Fruit fly (Drosophila melanogaster): Measurements from ENCODE around the gene CIAPIN1.

CIAPIN1 gene

DNA sequence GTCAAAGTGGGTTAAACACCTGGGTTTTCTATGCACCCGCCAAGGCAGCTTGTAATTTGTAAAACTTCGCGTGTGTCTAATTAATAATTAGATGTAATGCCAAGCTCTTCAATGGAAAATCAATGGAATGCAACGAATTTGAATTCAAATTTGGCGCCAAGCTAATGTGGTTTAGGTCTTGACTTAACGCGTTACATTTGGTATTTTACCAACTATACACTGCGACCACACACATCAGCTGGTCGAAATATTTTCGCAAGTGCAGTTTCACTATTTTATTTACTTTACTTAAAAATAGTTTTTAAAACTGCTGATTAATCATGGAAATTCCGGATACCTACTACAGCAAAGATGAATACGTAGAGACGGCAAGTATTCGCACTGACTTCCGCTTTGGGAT is 33.2 kb downstream of the CIAPIN1 start, which contains the start of gene DCTN5-p25:
Gene DCTN5-p25, plus strand, starts transcription at position 229 of the 400 bp plus-strand sequence.
- TF ChIP-seq crp (GFP tag; optimal IDR thresholded peaks at IDR 0.05) (peak; percentile 53 to 95), bowl (GFP tag; IDR thresholded peaks at IDR 0.05) (no peak), chinmo (GFP tag; IDR thresholded peaks at IDR 0.05; ENCODE audit: partially characterized antibody) (peak; percentile 70; the same call in 1 of the 4 replicates), MBD-R2 (GFP tag; IDR thresholded peaks at IDR 0.05) (peak; percentile 58), pita (GFP tag; optimal IDR thresholded peaks at IDR 0.05) (peak; percentile 46), CG34224 (GFP tag; IDR thresholded peaks at IDR 0.05; ENCODE audit: partially characterized antibody) (0 out of 3 replicates have a peak, but pooled peaks have one; percentile 46), CG2116 (GFP tag; optimal IDR thresholded peaks at IDR 0.05) (peak; percentile 4), Meics (GFP tag; optimal IDR thresholded peaks at IDR 0.05) (no peak), E2f2 (GFP tag; IDR thresholded peaks at IDR 0.05) (peak; percentile 97), Nf-YA (GFP tag; IDR thresholded peaks at IDR 0.05) (no peak), Med (GFP tag) (peak; percentile 71), CG9797 (GFP tag; optimal IDR thresholded peaks at IDR 0.05) (peak; percentile 80), YL-1 (GFP tag; optimal IDR thresholded peaks at IDR 0.05) (peak; percentile 4), trem (tag; optimal IDR thresholded peaks at IDR 0.05) (peak; percentile 2), gfzf (GFP tag; optimal IDR thresholded peaks at IDR 0.05) (peak; percentile 91), MESR4 (GFP tag; optimal IDR thresholded peaks at IDR 0.05) (peak; percentile 38), BEAF-32 (GFP tag; optimal IDR thresholded peaks at IDR 0.05) (peak; percentile 22), Sin3A (optimal IDR thresholded peaks at IDR 0.05) (peak; percentile 46), CG1603 (tag; optimal IDR thresholded peaks at IDR 0.05) (peak; percentile 56), sd (tag; optimal IDR thresholded peaks at IDR 0.05) (peak; percentile 93), salm (tag; optimal IDR thresholded peaks at IDR 0.05) (no peak), CG15601 (tag; optimal IDR thresholded peaks at IDR 0.05) (no peak), Dp (GFP tag; optimal IDR thresholded peaks at IDR 0.05) (peak; percentile 96), NC2β (GFP tag; optimal IDR thresholded peaks at IDR 0.05) (peak; percentile 15), gt (GFP tag; IDR thresholded peaks at IDR 0.05) (no peak), CG15514 (GFP tag; optimal IDR thresholded peaks at IDR 0.05) (peak; percentile 20), CG4328 (GFP tag; optimal IDR thresholded peaks at IDR 0.05) (no peak), CG14710 (tag; optimal IDR thresholded peaks at IDR 0.05) (peak; percentile 22), CG13287 (GFP tag; IDR thresholded peaks at IDR 0.05; ENCODE audit: partially characterized antibody) (peak; percentile 41; the same call in 1 of the 2 replicates), sug (tag; optimal IDR thresholded peaks at IDR 0.05) (no peak), cas (GFP tag; IDR thresholded peaks at IDR 0.05) (no peak), phol (tag; optimal IDR thresholded peaks at IDR 0.05) (peak; percentile 4), CG33213 (GFP tag; optimal IDR thresholded peaks at IDR 0.05) (peak; percentile 16), zen (tag; optimal IDR thresholded peaks at IDR 0.05) (peak; percentile 28), HmgZ (tag; optimal IDR thresholded peaks at IDR 0.05) (peak; percentile 16), stwl (tag; optimal IDR thresholded peaks at IDR 0.05) (peak; percentile 38), pzg (GFP tag; optimal IDR thresholded peaks at IDR 0.05) (peak; percentile 75), so (GFP tag; IDR thresholded peaks at IDR 0.05) (no peak), sna (GFP tag; IDR thresholded peaks at IDR 0.05; ENCODE audit: partially characterized antibody) (no peak)

DNA sequence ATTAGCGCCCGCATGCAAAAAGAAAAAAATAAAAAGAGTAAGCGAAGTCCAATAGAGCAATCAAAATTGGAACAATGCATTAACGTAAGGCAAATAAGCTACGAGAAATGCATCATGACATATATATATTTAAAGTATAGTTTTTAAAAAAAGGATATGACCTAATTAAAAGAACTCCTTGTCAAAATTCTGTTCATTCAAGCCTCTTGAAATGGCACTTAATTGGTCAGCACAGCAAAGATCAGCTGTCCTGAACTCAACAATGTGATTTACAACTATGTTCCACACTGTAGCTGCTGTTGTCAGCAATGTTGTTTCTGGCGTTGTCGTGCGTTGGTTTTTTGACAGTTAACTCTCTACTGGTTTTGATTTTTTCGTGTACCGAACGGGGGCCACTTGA is 36.8 kb downstream of the CIAPIN1 start:
- TF ChIP-seq CG12659 (GFP tag; optimal IDR thresholded peaks at IDR 0.05) (peak; percentile 3), jigr1 (GFP tag; IDR thresholded peaks at IDR 0.05) (no peak), CG4328 (GFP tag; optimal IDR thresholded peaks at IDR 0.05) (no peak), CG8281 (tag; optimal IDR thresholded peaks at IDR 0.05) (no peak), ems (GFP tag; optimal IDR thresholded peaks at IDR 0.05) (no peak), CG9932 (GFP tag; IDR thresholded peaks at IDR 0.05) (no peak), Mrtf (GFP tag; IDR thresholded peaks at IDR 0.05) (no peak), toy (GFP tag; IDR thresholded peaks at IDR 0.05) (no peak), CG10366 (GFP tag; IDR thresholded peaks at IDR 0.05) (no peak), row (GFP tag; IDR thresholded peaks at IDR 0.05) (0 out of 3 replicates have a peak, but pooled peaks have one; percentile 15), eve (GFP tag; optimal IDR thresholded peaks at IDR 0.05) (no peak), Rfx (GFP tag; IDR thresholded peaks at IDR 0.05) (0 out of 2 replicates have a peak, but pooled peaks have one; percentile 25), kay (GFP tag; optimal IDR thresholded peaks at IDR 0.05) (no peak), sr (GFP tag; IDR thresholded peaks at IDR 0.05) (no peak)
